Fruit fly (Drosophila melanogaster) whole organism, embryonic: ENCODE data around the gene Ass.

Source experiments
- Blimp-1 ChIP-seq: fragments of 200-800 bp; sonication (Bioruptor generic); optimal IDR thresholded peaks from 3 replicates; lab custom pipeline; 2018; ENCODE audit warnings: missing biosample characterization, missing genetic modification characterization, mild to moderate bottlenecking, moderate library complexity, missing genetic modification reagents
- Bteb2 ChIP-seq: fragments of 200-800 bp; sonication (Bioruptor generic); optimal IDR thresholded peaks from 2 replicates; lab custom pipeline; 2016; ENCODE audit warnings: missing biosample characterization, missing genetic modification characterization
- CG10209 ChIP-seq: fragments of 200-800 bp; sonication (Bioruptor generic); optimal IDR thresholded peaks from 3 replicates; lab custom pipeline; 2017; ENCODE audit warnings: missing biosample characterization, mild to moderate bottlenecking, missing genetic modification characterization, missing genetic modification reagents
- CG11398 ChIP-seq: fragments of 200-800 bp; sonication (Bioruptor generic); optimal IDR thresholded peaks from 2 replicates; lab custom pipeline; 2016; ENCODE audit warnings: missing biosample characterization, missing genetic modification characterization
- CG12299 ChIP-seq: fragments of 200-800 bp; sonication (Bioruptor generic); optimal IDR thresholded peaks from 2 replicates; lab custom pipeline; 2018; ENCODE audit warnings: missing biosample characterization, mild to moderate bottlenecking, missing genetic modification characterization
- CG14965 ChIP-seq: fragments of 200-800 bp; sonication (Bioruptor generic); optimal IDR thresholded peaks from 2 replicates; lab custom pipeline; 2016; ENCODE audit warnings: missing biosample characterization, missing genetic modification characterization, borderline replicate concordance
- CG15696 ChIP-seq: fragments of 200-800 bp; sonication (Bioruptor generic); optimal IDR thresholded peaks from 2 replicates; lab custom pipeline; 2019; ENCODE audit warnings: missing biosample characterization, mild to moderate bottlenecking, missing genetic modification characterization, moderate library complexity
- CG18011 ChIP-seq: fragments of 200-800 bp; sonication (Bioruptor generic); optimal IDR thresholded peaks from 2 replicates; lab custom pipeline; 2017; ENCODE audit warnings: missing biosample characterization, missing genetic modification characterization, mild to moderate bottlenecking, moderate library complexity, missing genotype
- CG30403 ChIP-seq: fragments of 200-800 bp; sonication (Bioruptor generic); optimal IDR thresholded peaks from 3 replicates; lab custom pipeline; 2016; ENCODE audit warnings: missing biosample characterization, missing genetic modification characterization
- CG3281 ChIP-seq: fragments of 200-800 bp; sonication (Bioruptor generic); optimal IDR thresholded peaks from 3 replicates; lab custom pipeline; 2017; ENCODE audit warnings: missing biosample characterization, mild to moderate bottlenecking, missing genetic modification characterization
- CG5953 ChIP-seq: fragments of 200-800 bp; sonication (Bioruptor generic); IDR thresholded peaks from 2 replicates; pipeline ENCODE4 v1.3.6; 2022; ENCODE audit warnings: missing biosample characterization, missing genetic modification characterization
- CG6689 ChIP-seq: fragments of 200-800 bp; sonication (Bioruptor generic); IDR thresholded peaks from 2 replicates; pipeline ENCODE4 v1.3.6; 2022; ENCODE audit warnings: missing biosample characterization, missing genetic modification characterization
- CG7786 ChIP-seq: fragments of 200-800 bp; sonication (Bioruptor generic); optimal IDR thresholded peaks from 2 replicates; lab custom pipeline; 2016; ENCODE audit warnings: missing biosample characterization, missing genetic modification characterization
- CG8359 ChIP-seq: fragments of 200-800 bp; sonication (Bioruptor generic); optimal IDR thresholded peaks from 2 replicates; lab custom pipeline; 2017; ENCODE audit warnings: missing biosample characterization, mild to moderate bottlenecking, missing genetic modification characterization, borderline replicate concordance
- CG8478 ChIP-seq: fragments of >200 bp; optimal IDR thresholded peaks from 2 replicates; lab custom pipeline; 2018
- CG9817 ChIP-seq: fragments of 200-800 bp; sonication (Bioruptor generic); optimal IDR thresholded peaks from 2 replicates; lab custom pipeline; 2018; ENCODE audit warnings: missing biosample characterization, mild to moderate bottlenecking, missing genetic modification characterization, moderate library complexity
- Chrac-16 ChIP-seq: fragments of 200-800 bp; sonication (Bioruptor generic); optimal IDR thresholded peaks from 3 replicates; lab custom pipeline; 2016; ENCODE audit warnings: missing biosample characterization, missing genetic modification characterization
- CoRest ChIP-seq: fragments of 200-800 bp; sonication (Bioruptor generic); optimal IDR thresholded peaks from 3 replicates; lab custom pipeline; 2018; ENCODE audit warnings: missing biosample characterization, mild to moderate bottlenecking, missing genetic modification characterization, moderate library complexity
- Elba2 ChIP-seq: fragments of 200-800 bp; sonication (Bioruptor generic); optimal IDR thresholded peaks from 3 replicates; lab custom pipeline; 2016; ENCODE audit warnings: missing biosample characterization, missing genetic modification characterization
- HLH4C ChIP-seq: fragments of 200-800 bp; sonication (Bioruptor generic); IDR thresholded peaks from 3 replicates; pipeline ENCODE4 v1.3.6; 2022; ENCODE audit warnings: missing biosample characterization, missing genetic modification characterization; ENCODE audit not compliant: partially characterized antibody
- HmgZ ChIP-seq: fragments of 200-800 bp; sonication (Bioruptor generic); optimal IDR thresholded peaks from 2 replicates; lab custom pipeline; 2018; ENCODE audit warnings: missing biosample characterization, mild to moderate bottlenecking, missing genetic modification characterization
- Hsf ChIP-seq: fragments of 200-800 bp; sonication (Bioruptor generic); optimal IDR thresholded peaks from 3 replicates; lab custom pipeline; 2016; ENCODE audit warnings: missing biosample characterization, missing genetic modification characterization
- MTF-1 ChIP-seq: fragments of 200-800 bp; sonication (Bioruptor generic); optimal IDR thresholded peaks from 2 replicates; lab custom pipeline; 2018; ENCODE audit warnings: missing biosample characterization, mild to moderate bottlenecking, missing genetic modification characterization, borderline replicate concordance
- Opbp ChIP-seq: fragments of 200-800 bp; sonication (Bioruptor generic); IDR thresholded peaks from 3 replicates; pipeline ENCODE4 v1.3.6; 2022; ENCODE audit warnings: missing biosample characterization, missing genetic modification characterization; ENCODE audit not compliant: partially characterized antibody
- Trl ChIP-seq, 3 experiments: fragments of >200 bp in 2 of 3; fragments of 200-800 bp in 1 of 3; sonication (Bioruptor generic) in 1 of 3; optimal IDR thresholded peaks; 2 replicates in 1 of 3; 3 replicates in 2 of 3; lab custom pipeline; 2016 to 2017; ENCODE audit warnings: missing biosample characterization in 1 of 3, missing genetic modification characterization in 1 of 3
- Vsx1 ChIP-seq: fragments of 200-800 bp; sonication (Bioruptor generic); optimal IDR thresholded peaks from 2 replicates; lab custom pipeline; 2017; ENCODE audit warnings: missing biosample characterization, mild to moderate bottlenecking, missing genetic modification characterization, missing genetic modification reagents
- aop ChIP-seq: fragments of 200-800 bp; sonication (Bioruptor generic); IDR thresholded peaks from 2 replicates; pipeline ENCODE4 v1.3.6; 2022; ENCODE audit warnings: missing biosample characterization, missing genetic modification characterization
- ash1 ChIP-seq: fragments of 200-800 bp; sonication (Bioruptor generic); optimal IDR thresholded peaks from 2 replicates; lab custom pipeline; 2018; ENCODE audit warnings: missing biosample characterization, mild to moderate bottlenecking, missing genetic modification characterization
- ato ChIP-seq: fragments of 200-800 bp; sonication (Bioruptor generic); IDR thresholded peaks from 2 replicates; pipeline ENCODE4 v1.3.6; 2022; ENCODE audit warnings: missing biosample characterization, missing genetic modification characterization; ENCODE audit not compliant: partially characterized antibody
- bsh ChIP-seq, 2 experiments: fragments of 200-800 bp; sonication (Bioruptor generic); optimal IDR thresholded peaks; 2 replicates each; lab custom pipeline; 2017 to 2018; ENCODE audit warnings: mild to moderate bottlenecking in 2 of 2, missing biosample characterization in 2 of 2, missing genetic modification characterization in 2 of 2, moderate library complexity in 1 of 2
- btn ChIP-seq: fragments of 200-800 bp; sonication (Bioruptor generic); optimal IDR thresholded peaks from 2 replicates; lab custom pipeline; 2016; ENCODE audit warnings: missing biosample characterization, missing genetic modification characterization
- cas ChIP-seq: fragments of 200-800 bp; sonication (Bioruptor generic); IDR thresholded peaks from 2 replicates; pipeline ENCODE4 v1.3.6; 2022; ENCODE audit warnings: missing biosample characterization, missing genetic modification characterization
- chif ChIP-seq, 2 experiments: fragments of 200-800 bp; sonication (Bioruptor generic); optimal IDR thresholded peaks; 3 replicates each; lab custom pipeline; 2016; ENCODE audit warnings: missing biosample characterization in 2 of 2, missing genetic modification characterization in 2 of 2
- corto ChIP-seq: fragments of 200-800 bp; sonication (Bioruptor generic); optimal IDR thresholded peaks from 2 replicates; lab custom pipeline; 2016; ENCODE audit warnings: missing biosample characterization, mild to moderate bottlenecking, missing genetic modification characterization, moderate library complexity
- dimm ChIP-seq: fragments of 200-800 bp; sonication (Bioruptor generic); IDR thresholded peaks from 2 replicates; pipeline ENCODE4 v1.3.6; 2022; ENCODE audit warnings: missing biosample characterization, missing genetic modification characterization
- fd102C ChIP-seq: fragments of 200-800 bp; sonication (Bioruptor generic); optimal IDR thresholded peaks from 2 replicates; lab custom pipeline; 2018; ENCODE audit warnings: missing biosample characterization, mild to moderate bottlenecking, missing genetic modification characterization, moderate library complexity
- fd64A ChIP-seq: fragments of 200-800 bp; sonication (Bioruptor generic); optimal IDR thresholded peaks from 3 replicates; lab custom pipeline; 2018; ENCODE audit warnings: missing biosample characterization, mild to moderate bottlenecking, missing genetic modification characterization
- gro ChIP-seq: fragments of 200-800 bp; sonication (Bioruptor generic); optimal IDR thresholded peaks from 2 replicates; lab custom pipeline; 2016; ENCODE audit warnings: missing biosample characterization, missing genetic modification characterization
- gsb-n ChIP-seq: fragments of 200-800 bp; sonication (Bioruptor generic); optimal IDR thresholded peaks from 3 replicates; lab custom pipeline; 2018; ENCODE audit warnings: missing biosample characterization, mild to moderate bottlenecking, missing genetic modification characterization
- inv ChIP-seq: fragments of 200-800 bp; sonication (Bioruptor generic); IDR thresholded peaks from 2 replicates; pipeline ENCODE4 v1.3.6; 2022; ENCODE audit warnings: missing biosample characterization, missing genetic modification characterization; ENCODE audit not compliant: partially characterized antibody
- ranshi ChIP-seq: fragments of 200-800 bp; sonication (Bioruptor generic); IDR thresholded peaks from 2 replicates; pipeline ENCODE4 v1.3.6; 2022; ENCODE audit warnings: missing biosample characterization, missing genetic modification characterization
- schlank ChIP-seq: fragments of 200-800 bp; sonication (Bioruptor generic); optimal IDR thresholded peaks from 2 replicates; lab custom pipeline; 2018; ENCODE audit warnings: missing biosample characterization, mild to moderate bottlenecking, missing genetic modification characterization
- sens ChIP-seq: fragments of 200-800 bp; sonication (Bioruptor generic); peaks from one replicate; lab custom pipeline; 2016; ENCODE audit warnings: missing biosample characterization, missing genetic modification characterization
- sim ChIP-seq: fragments of 200-800 bp; sonication (Bioruptor generic); IDR thresholded peaks from 2 replicates; pipeline ENCODE4 v1.3.6; 2022; ENCODE audit warnings: missing biosample characterization, missing genetic modification characterization
- slp2 ChIP-seq: fragments of 200-800 bp; sonication (Bioruptor generic); optimal IDR thresholded peaks from 2 replicates; lab custom pipeline; 2016; ENCODE audit warnings: missing biosample characterization, missing genetic modification characterization
- sug ChIP-seq: fragments of 200-800 bp; optimal IDR thresholded peaks from 2 replicates; lab custom pipeline; 2019; ENCODE audit warnings: missing biosample characterization, mild to moderate bottlenecking, missing genetic modification characterization, moderate library complexity
- wdn ChIP-seq: fragments of 200-800 bp; sonication (Bioruptor generic); IDR thresholded peaks from 2 replicates; pipeline ENCODE4 v1.3.6; 2022; ENCODE audit warnings: missing biosample characterization, missing genetic modification characterization
- wor ChIP-seq: fragments of 200-800 bp; sonication (Bioruptor generic); IDR thresholded peaks from 2 replicates; pipeline ENCODE4 v1.3.6; 2022; ENCODE audit warnings: missing biosample characterization, missing genetic modification characterization
- zf30C ChIP-seq: fragments of 200-800 bp; sonication (Bioruptor generic); optimal IDR thresholded peaks from 3 replicates; lab custom pipeline; 2018; ENCODE audit warnings: missing biosample characterization, mild to moderate bottlenecking, missing genetic modification characterization
- zfh1 ChIP-seq: fragments of 200-800 bp; sonication (Bioruptor generic); IDR thresholded peaks from 3 replicates; pipeline ENCODE4 v1.3.6; 2022; ENCODE audit warnings: missing biosample characterization, missing genetic modification characterization

The Ass gene

dm6 chr3R:6665117-6665654, 21.0 kb upstream of the Ass start (continued):
- TF ChIP-seq CoRest (no peak), wdn (GFP tag; lab: Robert Waterston, UW) (no peak), Vsx1 (GFP tag; lab: Kevin White, UChicago) (peak; percentile 39), gro (GFP tag; lab: Kevin White, UChicago) (no peak), zfh1 (GFP tag; lab: Robert Waterston, UW) (peak; percentile 66), Chrac-16 (GFP tag; lab: Kevin White, UChicago) (no peak), ranshi (GFP tag; lab: Robert Waterston, UW) (0 out of 2 replicates have a peak, but pooled peaks have one; percentile 22), sens (GFP tag; lab: Kevin White, UChicago) (no peak), CG7786 (GFP tag; lab: Kevin White, UChicago) (no peak), CG6689 (GFP tag; lab: Robert Waterston, UW) (no peak), HLH4C (GFP tag; lab: Robert Waterston, UW) (no peak), btn (GFP tag; lab: Kevin White, UChicago) (no peak), MTF-1 (GFP tag; lab: Kevin White, UChicago) (peak; percentile 77), Hsf (no peak), ato (no peak), CG30403 (GFP tag; lab: Kevin White, UChicago) (no peak), HmgZ (no peak), aop (GFP tag; lab: Robert Waterston, UW) (no peak), CG11398 (no peak), CG8359 (GFP tag; lab: Kevin White, UChicago) (peak; percentile 19), schlank (tag; lab: Kevin White, UChicago) (no peak), CG18011 (GFP tag; lab: Kevin White, UChicago) (no peak), CG8478 (lab: Kevin White, UChicago) (no peak), Opbp (GFP tag; lab: Robert Waterston, UW) (no peak), CG9817 (tag; lab: Kevin White, UChicago) (no peak), sim (GFP tag; lab: Robert Waterston, UW) (peak; percentile 42; the same call in 1 of the 2 replicates), Blimp-1 (peak; percentile 37), CG10209 (peak; percentile 45), corto (GFP tag; lab: Kevin White, UChicago) (no peak), gsb-n (tag; lab: Kevin White, UChicago) (peak; percentile 43), sug (tag; lab: Kevin White, UChicago) (no peak), CG14965 (GFP tag; lab: Kevin White, UChicago) (no peak), zf30C (GFP tag; lab: Kevin White, UChicago) (no peak), chif (GFP tag; optimal IDR thresholded peaks at IDR 0.05; lab: Kevin White, UChicago) (no peak), inv (GFP tag; lab: Robert Waterston, UW) (no peak), fd102C (peak; percentile 17), CG5953 (GFP tag; lab: Robert Waterston, UW) (0 out of 2 replicates have a peak, but pooled peaks have one; percentile 34), cas (GFP tag; lab: Robert Waterston, UW) (0 out of 2 replicates have a peak, but pooled peaks have one; percentile 6), slp2 (GFP tag; lab: Kevin White, UChicago) (no peak), Elba2 (GFP tag; lab: Kevin White, UChicago) (no peak), dimm (no peak), Trl (optimal IDR thresholded peaks at IDR 0.05; lab: Kevin White, UChicago) (no peak), Trl (GFP tag; optimal IDR thresholded peaks at IDR 0.05; lab: Kevin White, UChicago) (no peak), CG3281 (GFP tag; lab: Kevin White, UChicago) (no peak), bsh (GFP tag; optimal IDR thresholded peaks at IDR 0.05; lab: Kevin White, UChicago) (peak in 1 of 2 experiments; percentile 57), wor (GFP tag; lab: Robert Waterston, UW) (no peak), ash1 (GFP tag; lab: Kevin White, UChicago) (no peak), CG12299 (no peak), CG15696 (tag; lab: Kevin White, UChicago) (peak; percentile 71), fd64A (peak; percentile 61), Bteb2 (GFP tag; lab: Kevin White, UChicago) (no peak)
